Worm (Caenorhabditis elegans) whole organism, L2 larva: Measurements from ENCODE around the gene srg-56.

Experiments
- C34F6.9 ChIP-seq: fragments of 150-350 bp; optimal IDR thresholded peaks from 2 replicates; lab custom pipeline; 2014; ENCODE audit warnings: missing biosample characterization, missing genetic modification characterization
- R02D3.7 ChIP-seq: fragments of 150-350 bp; optimal IDR thresholded peaks from 2 replicates; lab custom pipeline; 2014; ENCODE audit warnings: missing biosample characterization, missing genetic modification characterization
- Y55F3AM.14 ChIP-seq: fragments of 200-800 bp; sonication (Bioruptor generic); optimal IDR thresholded peaks from 2 replicates; lab custom pipeline; 2018; ENCODE audit warnings: mild to moderate bottlenecking, missing genetic modification characterization, missing compliant biosample characterization
- alr-1 ChIP-seq: fragments of 150-350 bp; optimal IDR thresholded peaks from 2 replicates; lab custom pipeline; 2014; ENCODE audit warnings: missing biosample characterization, missing genetic modification characterization
- ama-1 ChIP-seq: fragments of 150-350 bp; optimal IDR thresholded peaks from 2 replicates; lab custom pipeline; 2018; ENCODE audit warnings: inconsistent platforms
- blmp-1 ChIP-seq: sonication (generic microtip); optimal IDR thresholded peaks from 2 replicates; lab custom pipeline; 2017; ENCODE audit warnings: missing genetic modification characterization, mild to moderate bottlenecking, missing compliant biosample characterization, antibody characterized with exemption, moderate library complexity; ENCODE audit not compliant: insufficient read depth
- ceh-16 ChIP-seq: fragments of 150-350 bp; optimal IDR thresholded peaks from 2 replicates; lab custom pipeline; 2014; ENCODE audit warnings: missing biosample characterization, missing genetic modification characterization
- ceh-82 ChIP-seq: fragments of 150-350 bp; optimal IDR thresholded peaks from 2 replicates; lab custom pipeline; 2014; ENCODE audit warnings: missing biosample characterization, missing genetic modification characterization
- crh-2 ChIP-seq: sonication (generic microtip); optimal IDR thresholded peaks from 2 replicates; lab custom pipeline; 2017; ENCODE audit warnings: missing biosample characterization, missing genetic modification characterization
- dmd-4 ChIP-seq: sonication (generic microtip); optimal IDR thresholded peaks from 2 replicates; lab custom pipeline; 2017; ENCODE audit warnings: missing biosample characterization, missing genetic modification characterization
- egl-27 ChIP-seq: sonication (generic microtip); optimal IDR thresholded peaks from 3 replicates; lab custom pipeline; 2017; ENCODE audit warnings: missing biosample characterization, missing genetic modification reagents, missing genetic modification characterization
- elt-1 ChIP-seq: fragments of 150-350 bp; optimal IDR thresholded peaks from 2 replicates; lab custom pipeline; 2014; ENCODE audit warnings: missing biosample characterization, missing genetic modification characterization
- elt-3 ChIP-seq: sonication (generic microtip); optimal IDR thresholded peaks from 2 replicates; lab custom pipeline; 2017; ENCODE audit warnings: missing biosample characterization, missing genetic modification characterization
- fos-1 ChIP-seq: fragments of 150-350 bp; optimal IDR thresholded peaks from 2 replicates; lab custom pipeline; 2014; ENCODE audit warnings: missing biosample characterization, missing genetic modification characterization
- gmeb-1 ChIP-seq: fragments of 150-350 bp; optimal IDR thresholded peaks from 2 replicates; lab custom pipeline; 2014; ENCODE audit warnings: missing biosample characterization, missing genetic modification characterization
- lin-13 ChIP-seq: fragments of 150-350 bp; optimal IDR thresholded peaks from 2 replicates; lab custom pipeline; 2014; ENCODE audit warnings: missing biosample characterization, missing genetic modification reagents, missing genetic modification characterization
- mbf-1 ChIP-seq: sonication (generic microtip); optimal IDR thresholded peaks from 2 replicates; lab custom pipeline; 2017; ENCODE audit warnings: missing biosample characterization, missing genetic modification characterization
- mdl-1 ChIP-seq, 2 experiments: fragments of 150-350 bp in 1 of 2; sonication (generic microtip) in 1 of 2; optimal IDR thresholded peaks; 2 replicates each; lab custom pipeline; 2017; ENCODE audit warnings: missing biosample characterization in 2 of 2, missing genetic modification characterization in 2 of 2
- nhr-10 ChIP-seq: sonication (generic microtip); optimal IDR thresholded peaks from 2 replicates; lab custom pipeline; 2017; ENCODE audit warnings: missing biosample characterization, missing genetic modification characterization
- nhr-11 ChIP-seq: fragments of 150-350 bp; optimal IDR thresholded peaks from 2 replicates; lab custom pipeline; 2014; ENCODE audit warnings: missing biosample characterization, missing genetic modification characterization
- nhr-12 ChIP-seq: fragments of 150-350 bp; optimal IDR thresholded peaks from 2 replicates; lab custom pipeline; 2014; ENCODE audit warnings: missing biosample characterization, missing genetic modification characterization
- nhr-21 ChIP-seq: fragments of 150-350 bp; optimal IDR thresholded peaks from 2 replicates; lab custom pipeline; 2014; ENCODE audit warnings: missing biosample characterization, missing genetic modification characterization
- nhr-23 ChIP-seq: fragments of 150-350 bp; optimal IDR thresholded peaks from 2 replicates; lab custom pipeline; 2014; ENCODE audit warnings: missing biosample characterization, missing genetic modification reagents, missing genetic modification characterization
- nhr-237 ChIP-seq: fragments of 150-350 bp; optimal IDR thresholded peaks from 2 replicates; lab custom pipeline; 2014; ENCODE audit warnings: missing biosample characterization, missing genetic modification characterization
- nhr-6 ChIP-seq: fragments of 150-350 bp; optimal IDR thresholded peaks from 2 replicates; lab custom pipeline; 2014; ENCODE audit warnings: missing biosample characterization, missing genetic modification characterization
- nhr-77 ChIP-seq: fragments of 150-350 bp; optimal IDR thresholded peaks from 2 replicates; lab custom pipeline; 2014; ENCODE audit warnings: missing biosample characterization, missing genetic modification characterization
- peb-1 ChIP-seq: fragments of 150-350 bp; optimal IDR thresholded peaks from 2 replicates; lab custom pipeline; 2014; ENCODE audit warnings: missing biosample characterization, missing genetic modification characterization
- sem-4 ChIP-seq: fragments of 150-350 bp; optimal IDR thresholded peaks from 2 replicates; lab custom pipeline; 2014; ENCODE audit warnings: missing biosample characterization, missing genetic modification reagents, missing genetic modification characterization
- sma-3 ChIP-seq: sonication (generic microtip); optimal IDR thresholded peaks from 2 replicates; lab custom pipeline; 2016; ENCODE audit warnings: missing genetic modification reagents, missing genetic modification characterization, missing compliant biosample characterization
- sma-9 ChIP-seq, 2 experiments: fragments of 150-350 bp in 1 of 2; sonication (generic microtip) in 1 of 2; optimal IDR thresholded peaks; 2 replicates each; lab custom pipeline; 2014 to 2016; ENCODE audit warnings: missing genetic modification characterization in 2 of 2, mild to moderate bottlenecking in 1 of 2, missing biosample characterization in 1 of 2, missing compliant biosample characterization in 1 of 2, missing genetic modification reagents in 1 of 2, moderate library complexity in 1 of 2
- unc-39 ChIP-seq: fragments of 150-350 bp; optimal IDR thresholded peaks from 2 replicates; lab custom pipeline; 2014; ENCODE audit warnings: missing biosample characterization, missing genetic modification characterization
- zag-1 ChIP-seq: fragments of 150-350 bp; optimal IDR thresholded peaks from 2 replicates; lab custom pipeline; 2014; ENCODE audit warnings: missing biosample characterization, missing genetic modification characterization
- ztf-1 ChIP-seq: fragments of 200-800 bp; sonication (Bioruptor generic); conservative IDR thresholded peaks from 2 replicates; pipeline ENCODE4 v1.3.6; 2022; ENCODE audit warnings: missing genetic modification characterization, missing compliant biosample characterization
- ztf-11 ChIP-seq: sonication (generic microtip); optimal IDR thresholded peaks from 2 replicates; lab custom pipeline; 2017; ENCODE audit warnings: missing biosample characterization, missing genetic modification characterization
- ztf-4 ChIP-seq: fragments of 150-350 bp; optimal IDR thresholded peaks from 2 replicates; lab custom pipeline; 2014; ENCODE audit warnings: missing biosample characterization, missing genetic modification characterization

srg-56 gene

ce11 chrV:2713532-2713931 is 24.5 kb downstream of the srg-56 start, which contains the start of gene srt-28:
TSS of gene srt-28 (minus strand) at chrV:2713632.
- TF ChIP-seq ztf-11 (tag; lab: Kevin White, UChicago) (no peak), elt-3 (tag; lab: Kevin White, UChicago) (no peak), nhr-237 (tag; lab: Kevin White, UChicago) (no peak), ztf-4 (tag; lab: Kevin White, UChicago) (no peak), mdl-1 (tag; optimal IDR thresholded peaks at IDR 0.05; lab: Kevin White, UChicago) (no peak), sem-4 (tag; lab: Kevin White, UChicago) (no peak), ceh-16 (no peak), nhr-23 (no peak), C34F6.9 (tag; lab: Kevin White, UChicago) (no peak), ama-1 (lab: Kevin White, UChicago) (no peak), dmd-4 (tag; lab: Kevin White, UChicago) (no peak), crh-2 (tag; lab: Kevin White, UChicago) (no peak), nhr-21 (tag; lab: Kevin White, UChicago) (no peak)

- TF ChIP-seq nhr-10 (tag; lab: Kevin White, UChicago), result no peak
- TF ChIP-seq elt-1, result no peak
- TF ChIP-seq lin-13 (GFP tag; lab: Kevin White, UChicago), result no peak
- no peak for TF ChIP-seq nhr-6 (tag; lab: Kevin White, UChicago)
- TF ChIP-seq nhr-11, result no peak
- TF ChIP-seq egl-27 (tag; lab: Kevin White, UChicago), result no peak
- no peak for TF ChIP-seq nhr-12 (tag; lab: Kevin White, UChicago)
- peak; percentile 5 for TF ChIP-seq gmeb-1 (tag; lab: Kevin White, UChicago)
- TF ChIP-seq ztf-4 (tag; lab: Kevin White, UChicago), result no peak
- TF ChIP-seq fos-1 (tag; lab: Kevin White, UChicago), result peak; percentile 69
- peak; percentile 39 for TF ChIP-seq sma-9 (GFP tag; optimal IDR thresholded peaks at IDR 0.05; lab: Kevin White, UChicago)
- no peak for TF ChIP-seq sma-9 (tag; optimal IDR thresholded peaks at IDR 0.05; lab: Kevin White, UChicago)
- TF ChIP-seq R02D3.7 (tag; lab: Kevin White, UChicago), result no peak
- TF ChIP-seq crh-2 (tag; lab: Kevin White, UChicago), result peak; percentile 8
- TF ChIP-seq dmd-4 (tag; lab: Kevin White, UChicago), result no peak
- no peak for TF ChIP-seq ama-1 (lab: Kevin White, UChicago)
- TF ChIP-seq elt-3 (tag; lab: Kevin White, UChicago), result no peak
Measured at ce11 chrV:2711429-2711828, 26.6 kb downstream of the srg-56 start, which contains the start of gene C24B9.3. TSS of gene C24B9.3 (minus strand) at chrV:2711599.

- TF ChIP-seq ama-1 (lab: Kevin White, UChicago), result no peak
- no peak for TF ChIP-seq blmp-1
- no peak for TF ChIP-seq zag-1
- no peak for TF ChIP-seq ztf-11 (tag; lab: Kevin White, UChicago)
- TF ChIP-seq R02D3.7 (tag; lab: Kevin White, UChicago), result no peak
- TF ChIP-seq peb-1 (tag; lab: Kevin White, UChicago), result no peak
- no peak for TF ChIP-seq egl-27 (tag; lab: Kevin White, UChicago)
- no peak for TF ChIP-seq nhr-23
- no peak for TF ChIP-seq lin-13 (GFP tag; lab: Kevin White, UChicago)
- no peak for TF ChIP-seq nhr-11
- no peak for TF ChIP-seq alr-1 (tag; lab: Kevin White, UChicago)
- no peak for TF ChIP-seq ztf-1 (GFP tag; lab: Robert Waterston, UW)
Measured at ce11 chrV:2710192-2710591, 27.9 kb downstream of the srg-56 start.

- TF ChIP-seq unc-39 (tag; lab: Kevin White, UChicago), result no peak
- no peak for TF ChIP-seq peb-1 (tag; lab: Kevin White, UChicago)
- TF ChIP-seq sem-4 (tag; lab: Kevin White, UChicago), result no peak
- TF ChIP-seq ama-1 (lab: Kevin White, UChicago), result no peak
- TF ChIP-seq ceh-82 (tag; lab: Kevin White, UChicago), result no peak
- TF ChIP-seq nhr-77 (tag; lab: Kevin White, UChicago), result no peak
- no peak for TF ChIP-seq egl-27 (tag; lab: Kevin White, UChicago)
- TF ChIP-seq Y55F3AM.14, result no peak
- TF ChIP-seq elt-1, result no peak
- no peak for TF ChIP-seq mbf-1 (tag; lab: Kevin White, UChicago)
- no peak for TF ChIP-seq nhr-21 (tag; lab: Kevin White, UChicago)
- TF ChIP-seq fos-1 (tag; lab: Kevin White, UChicago), result no peak
- TF ChIP-seq R02D3.7 (tag; lab: Kevin White, UChicago), result no peak
- TF ChIP-seq blmp-1, result no peak
- TF ChIP-seq zag-1, result no peak
- no peak for TF ChIP-seq sma-3 (GFP tag; lab: Kevin White, UChicago)
Measured at ce11 chrV:2706379-2706778, 31.7 kb downstream of the srg-56 start.
